Worm (Caenorhabditis elegans) whole organism, mixed stage, embryonic: ENCODE measurements around the gene glr-5.

Experiments
- bed-3 ChIP-seq: fragments of 200-800 bp; sonication (Bioruptor generic); optimal IDR thresholded peaks from 3 replicates; lab custom pipeline; 2018; ENCODE audit warnings: mild to moderate bottlenecking, missing genetic modification characterization, moderate library complexity, missing compliant biosample characterization
- blmp-1 ChIP-seq: fragments of 150-350 bp; optimal IDR thresholded peaks from 2 replicates; lab custom pipeline; 2014; ENCODE audit warnings: missing biosample characterization, missing genetic modification characterization
- ceh-39 ChIP-seq: fragments of 150-350 bp; optimal IDR thresholded peaks from 2 replicates; lab custom pipeline; 2014; ENCODE audit warnings: missing biosample characterization, missing genetic modification characterization
- ceh-43 ChIP-seq: fragments of 200-800 bp; sonication (Bioruptor generic); optimal IDR thresholded peaks from 2 replicates; lab custom pipeline; 2018; ENCODE audit warnings: mild to moderate bottlenecking, missing genetic modification characterization, moderate library complexity, missing compliant biosample characterization
- ceh-83 ChIP-seq: fragments of 200-800 bp; sonication (Bioruptor generic); optimal IDR thresholded peaks from 2 replicates; lab custom pipeline; 2018; ENCODE audit warnings: mild to moderate bottlenecking, missing genetic modification characterization, missing compliant biosample characterization
- ces-1 ChIP-seq: fragments of 150-350 bp; optimal IDR thresholded peaks from 2 replicates; lab custom pipeline; 2014; ENCODE audit warnings: missing biosample characterization, missing genetic modification reagents, missing genetic modification characterization
- cnd-1 ChIP-seq: fragments of 200-800 bp; sonication (Bioruptor generic); optimal IDR thresholded peaks from 2 replicates; lab custom pipeline; 2018; ENCODE audit warnings: mild to moderate bottlenecking, missing genetic modification characterization, missing compliant biosample characterization
- drap-1 ChIP-seq: fragments of 200-800 bp; sonication (Bioruptor generic); optimal IDR thresholded peaks from 3 replicates; lab custom pipeline; 2018; ENCODE audit warnings: mild to moderate bottlenecking, missing genetic modification characterization, missing compliant biosample characterization
- elt-1 ChIP-seq: sonication (generic microtip); optimal IDR thresholded peaks from 2 replicates; lab custom pipeline; 2017; ENCODE audit warnings: missing genetic modification characterization, mild to moderate bottlenecking, missing compliant biosample characterization, antibody characterized with exemption, moderate library complexity, borderline replicate concordance; ENCODE audit not compliant: insufficient read depth
- elt-3 ChIP-seq: fragments of 150-350 bp; optimal IDR thresholded peaks from 2 replicates; lab custom pipeline; 2014; ENCODE audit warnings: missing biosample characterization, missing genetic modification characterization
- flh-1 ChIP-seq: fragments of 200-800 bp; sonication (Bioruptor generic); optimal IDR thresholded peaks from 2 replicates; lab custom pipeline; 2018; ENCODE audit warnings: mild to moderate bottlenecking, missing genetic modification characterization, moderate library complexity, missing compliant biosample characterization
- ham-2 ChIP-seq: fragments of 200-800 bp; sonication (Bioruptor generic); optimal IDR thresholded peaks from 2 replicates; lab custom pipeline; 2018; ENCODE audit warnings: mild to moderate bottlenecking, missing genetic modification characterization, missing compliant biosample characterization
- hlh-1 ChIP-seq: fragments of 150-350 bp; optimal IDR thresholded peaks from 2 replicates; lab custom pipeline; 2014; ENCODE audit warnings: missing biosample characterization, missing genetic modification reagents, missing genetic modification characterization
- lin-13 ChIP-seq: fragments of 150-350 bp; optimal IDR thresholded peaks from 2 replicates; lab custom pipeline; 2014; ENCODE audit warnings: missing biosample characterization, missing genetic modification characterization
- lin-32 ChIP-seq: fragments of 200-800 bp; sonication (Bioruptor generic); optimal IDR thresholded peaks from 2 replicates; lab custom pipeline; 2018; ENCODE audit warnings: mild to moderate bottlenecking, missing genetic modification characterization, missing compliant biosample characterization
- lsy-2 ChIP-seq: fragments of 150-350 bp; optimal IDR thresholded peaks from 2 replicates; lab custom pipeline; 2014; ENCODE audit warnings: missing biosample characterization, missing genetic modification characterization
- mab-5 ChIP-seq: fragments of 150-350 bp; optimal IDR thresholded peaks from 2 replicates; lab custom pipeline; 2014; ENCODE audit warnings: missing biosample characterization, missing genetic modification characterization
- mep-1 ChIP-seq: fragments of 150-350 bp; optimal IDR thresholded peaks from 2 replicates; lab custom pipeline; 2017; ENCODE audit warnings: missing biosample characterization, missing genetic modification reagents, missing genetic modification characterization, inconsistent platforms
- nhr-12 ChIP-seq: fragments of 150-350 bp; optimal IDR thresholded peaks from 2 replicates; lab custom pipeline; 2014; ENCODE audit warnings: missing biosample characterization, missing genetic modification characterization
- nhr-2 ChIP-seq: fragments of 150-350 bp; optimal IDR thresholded peaks from 2 replicates; lab custom pipeline; 2014; ENCODE audit warnings: missing biosample characterization, missing genetic modification characterization
- nhr-237 ChIP-seq: fragments of 150-350 bp; optimal IDR thresholded peaks from 2 replicates; lab custom pipeline; 2014; ENCODE audit warnings: missing biosample characterization, missing genetic modification characterization
- nhr-28 ChIP-seq: fragments of 150-350 bp; optimal IDR thresholded peaks from 2 replicates; lab custom pipeline; 2014; ENCODE audit warnings: missing biosample characterization, missing genetic modification characterization
- nhr-76 ChIP-seq: sonication (generic microtip); optimal IDR thresholded peaks from 2 replicates; lab custom pipeline; 2017; ENCODE audit warnings: missing biosample characterization, missing genetic modification characterization
- sem-2 ChIP-seq: fragments of 200-800 bp; sonication (Bioruptor generic); optimal IDR thresholded peaks from 2 replicates; lab custom pipeline; 2018; ENCODE audit warnings: mild to moderate bottlenecking, missing genetic modification characterization, missing compliant biosample characterization
- snpc-4 ChIP-seq: fragments of 150-350 bp; optimal IDR thresholded peaks from 2 replicates; lab custom pipeline; 2014; ENCODE audit warnings: missing biosample characterization, missing genetic modification characterization
- tbx-8 ChIP-seq: fragments of 200-800 bp; sonication (Bioruptor generic); optimal IDR thresholded peaks from 2 replicates; lab custom pipeline; 2018; ENCODE audit warnings: mild to moderate bottlenecking, missing genetic modification characterization, moderate library complexity, missing compliant biosample characterization
- unc-120 ChIP-seq: sonication (generic microtip); optimal IDR thresholded peaks from 2 replicates; lab custom pipeline; 2017; ENCODE audit warnings: missing genetic modification characterization, missing compliant biosample characterization; ENCODE audit not compliant: poor library complexity, severe bottlenecking
- unc-39 ChIP-seq: fragments of 150-350 bp; optimal IDR thresholded peaks from 2 replicates; lab custom pipeline; 2014; ENCODE audit warnings: missing biosample characterization, missing genetic modification characterization
- unc-62 ChIP-seq: fragments of 150-350 bp; optimal IDR thresholded peaks from 2 replicates; lab custom pipeline; 2014; ENCODE audit warnings: missing biosample characterization, missing genetic modification reagents, missing genetic modification characterization
- zip-8 ChIP-seq: fragments of 150-350 bp; optimal IDR thresholded peaks from 2 replicates; lab custom pipeline; 2014; ENCODE audit warnings: missing biosample characterization, missing genetic modification characterization
- ztf-11 ChIP-seq: fragments of 150-350 bp; optimal IDR thresholded peaks from 2 replicates; lab custom pipeline; 2014; ENCODE audit warnings: missing biosample characterization, missing genetic modification characterization

glr-5 gene

DNA sequence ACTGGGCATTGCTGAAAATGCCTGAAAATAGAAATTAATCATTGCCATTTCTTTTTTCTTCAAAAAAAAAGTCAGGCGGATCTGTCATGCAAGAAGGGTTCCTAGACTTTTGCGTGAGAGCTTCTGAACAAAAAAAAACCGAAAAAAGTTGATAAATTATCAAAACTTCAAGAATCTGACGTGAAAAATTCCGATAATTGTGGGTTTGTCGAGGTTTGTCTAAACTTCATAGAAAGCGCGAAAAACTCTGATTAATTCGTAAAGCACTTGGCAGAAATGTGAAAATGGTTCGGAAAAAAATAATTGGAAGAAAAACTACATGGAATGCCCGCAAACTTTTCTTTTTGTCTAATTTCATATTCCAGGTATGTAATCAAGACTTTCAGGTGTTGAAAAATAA, 42.8 kb upstream of the glr-5 start, which contains the start of gene ZC190.5:
TSS of gene ZC190.5 (minus strand) at position 101 of the 400 bp plus-strand sequence.
- no peak for TF ChIP-seq unc-120 (tag; lab: Kevin White, UChicago)
- TF ChIP-seq mep-1 (tag; lab: Kevin White, UChicago): no peak
- TF ChIP-seq elt-1: no peak
- TF ChIP-seq, all 35 proteins: peak for 0

DNA sequence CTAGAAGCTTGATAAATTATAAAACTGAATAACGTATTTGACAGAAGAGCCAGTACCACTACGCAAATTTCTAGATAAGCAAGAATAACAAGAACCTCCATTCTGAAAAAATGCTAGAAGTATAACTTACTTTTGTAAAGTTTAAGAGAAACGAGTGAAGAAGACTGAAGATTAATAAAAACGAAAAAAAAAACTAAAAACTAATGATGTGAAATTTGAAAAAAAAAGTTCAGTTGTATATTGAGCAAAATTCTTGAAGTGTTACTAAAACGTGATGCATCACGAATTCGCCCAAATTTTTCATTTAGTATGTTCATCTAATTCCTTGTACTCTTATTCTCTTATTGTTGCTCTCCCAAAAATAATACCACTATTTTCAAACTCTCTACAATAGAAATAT, 39.1 kb upstream of the glr-5 start, which contains the start of gene ZC190.6:
TSS of gene ZC190.6 (minus strand) at position 101 of the 400 bp plus-strand sequence.
- TF ChIP-seq lsy-2 (tag; lab: Kevin White, UChicago) (no peak), tbx-8 (GFP tag; lab: Kevin White, UChicago) (no peak), flh-1 (no peak), lin-32 (no peak), cnd-1 (tag; lab: Kevin White, UChicago) (no peak), unc-62 (GFP tag; lab: Kevin White, UChicago) (no peak)
- TF ChIP-seq, all 35 proteins: peak for 0

DNA sequence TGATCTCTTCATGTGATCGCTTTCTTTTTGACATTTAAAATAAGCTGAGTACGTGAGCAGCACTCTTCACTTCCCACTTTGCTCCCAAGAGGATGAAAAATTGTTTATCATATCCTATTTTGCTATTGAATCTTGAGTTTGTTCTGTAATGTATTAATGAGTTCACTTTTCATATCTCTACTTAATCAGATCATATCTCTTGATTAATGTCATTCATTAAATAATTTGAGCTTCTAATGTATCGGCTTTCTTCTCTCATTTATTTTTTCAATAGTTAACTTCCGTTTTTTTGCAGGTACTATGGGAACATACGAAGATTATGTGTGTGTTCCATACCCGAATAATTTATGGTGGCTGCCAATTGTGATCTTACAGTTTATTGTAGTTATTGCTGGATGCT, 35.2 kb upstream of the glr-5 start, which contains the start of gene ZC190.2:
TSS of gene ZC190.2 (plus strand) at position 301 of the 400 bp plus-strand sequence.
- TF ChIP-seq mep-1 (tag; lab: Kevin White, UChicago): no peak
- TF ChIP-seq bed-3 (GFP tag; lab: Kevin White, UChicago): no peak
- no peak for TF ChIP-seq lin-13 (tag; lab: Kevin White, UChicago)
- TF ChIP-seq zip-8 (tag; lab: Kevin White, UChicago): no peak
- TF ChIP-seq elt-1: no peak
- no peak for TF ChIP-seq nhr-2 (tag; lab: Kevin White, UChicago)
- no peak for TF ChIP-seq blmp-1
- no peak for TF ChIP-seq mab-5 (tag; lab: Kevin White, UChicago)
- TF ChIP-seq unc-39 (tag; lab: Kevin White, UChicago): no peak
- TF ChIP-seq ces-1 (GFP tag; lab: Kevin White, UChicago): no peak
- TF ChIP-seq elt-3 (tag; lab: Kevin White, UChicago): no peak
- TF ChIP-seq flh-1: no peak
- TF ChIP-seq ceh-83: no peak
- TF ChIP-seq snpc-4 (tag; lab: Kevin White, UChicago): no peak
- no peak for TF ChIP-seq lsy-2 (tag; lab: Kevin White, UChicago)
- TF ChIP-seq ceh-39 (tag; lab: Kevin White, UChicago): no peak
- TF ChIP-seq ztf-11: no peak

DNA sequence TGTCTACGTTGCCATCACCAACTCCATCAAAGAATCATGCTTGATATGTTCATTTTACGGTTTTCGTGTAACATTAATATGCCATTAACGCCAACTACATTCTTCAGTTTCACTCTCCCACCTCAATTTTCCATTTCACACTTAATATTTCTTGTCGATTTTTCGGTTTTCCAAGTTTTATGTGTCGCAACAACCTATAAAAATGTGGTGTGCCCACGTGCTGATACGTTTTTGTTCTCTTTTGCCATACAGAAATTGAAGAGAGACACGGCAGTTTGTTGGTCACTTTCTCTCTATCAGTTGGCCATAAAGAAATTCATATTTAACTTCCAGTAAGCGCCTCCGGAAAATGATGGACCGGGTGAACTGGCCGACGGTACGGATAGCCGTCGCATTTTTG, 33.6 kb upstream of the glr-5 start, which contains the start of gene cln-3.3:
TSS of gene cln-3.3 (plus strand) at position 334 of the 400 bp plus-strand sequence.
- TF ChIP-seq lin-32 (no peak), elt-1 (no peak), sem-2 (GFP tag; lab: Kevin White, UChicago) (no peak), nhr-76 (no peak)
- TF ChIP-seq, all 35 proteins: peak for 0

DNA sequence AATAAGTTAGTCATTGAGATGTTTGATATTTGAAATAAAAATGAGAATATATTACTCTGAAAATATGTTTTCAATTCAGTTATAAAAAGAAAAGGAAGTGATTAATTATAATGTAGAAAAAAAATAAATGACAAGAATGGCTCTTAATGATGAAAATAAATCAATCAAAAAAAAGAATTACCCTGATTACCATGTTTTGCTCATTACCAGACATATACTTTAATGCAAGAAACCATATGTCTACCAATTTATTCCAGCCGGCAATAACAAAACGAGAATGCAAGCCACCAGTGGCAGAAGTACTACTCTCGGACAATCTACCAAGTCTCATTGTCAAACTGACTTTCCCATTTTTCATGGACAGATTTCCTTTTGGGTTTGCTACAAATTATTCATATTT, 32.5 kb upstream of the glr-5 start:
- no peak for TF ChIP-seq lin-32
- TF ChIP-seq ceh-43 (GFP tag; lab: Kevin White, UChicago): no peak
- no peak for TF ChIP-seq hlh-1
- TF ChIP-seq, all 35 proteins: peak for 0

DNA sequence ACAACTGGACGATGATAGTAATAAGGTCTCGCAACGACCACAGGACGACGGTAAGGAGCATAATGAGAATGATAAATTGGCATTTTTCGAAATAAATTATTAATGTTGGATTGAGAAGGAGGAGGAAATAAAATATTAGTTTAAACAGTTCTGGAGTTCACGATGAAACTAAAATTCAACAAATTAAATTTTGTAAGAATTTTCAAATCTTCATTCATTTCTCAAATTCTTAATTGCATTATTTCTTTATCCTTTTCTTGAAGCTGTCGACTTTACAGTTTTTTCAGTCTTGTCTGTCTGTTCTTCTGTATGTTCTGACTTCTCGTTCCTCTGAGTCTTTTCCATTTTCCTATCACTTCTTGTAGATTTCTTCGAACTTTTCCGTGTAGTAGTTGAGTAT, 29.5 kb upstream of the glr-5 start, which contains the start of gene ZC190.7:
TSS of gene ZC190.7 (minus strand) at position 101 of the 400 bp plus-strand sequence.
- TF ChIP-seq lin-13 (tag; lab: Kevin White, UChicago) (no peak), ces-1 (GFP tag; lab: Kevin White, UChicago) (no peak), ham-2 (no peak), snpc-4 (tag; lab: Kevin White, UChicago) (no peak), mep-1 (tag; lab: Kevin White, UChicago) (no peak), lsy-2 (tag; lab: Kevin White, UChicago) (no peak), sem-2 (GFP tag; lab: Kevin White, UChicago) (no peak), nhr-28 (tag; lab: Kevin White, UChicago) (no peak), hlh-1 (no peak), bed-3 (GFP tag; lab: Kevin White, UChicago) (no peak), unc-120 (tag; lab: Kevin White, UChicago) (no peak)

DNA sequence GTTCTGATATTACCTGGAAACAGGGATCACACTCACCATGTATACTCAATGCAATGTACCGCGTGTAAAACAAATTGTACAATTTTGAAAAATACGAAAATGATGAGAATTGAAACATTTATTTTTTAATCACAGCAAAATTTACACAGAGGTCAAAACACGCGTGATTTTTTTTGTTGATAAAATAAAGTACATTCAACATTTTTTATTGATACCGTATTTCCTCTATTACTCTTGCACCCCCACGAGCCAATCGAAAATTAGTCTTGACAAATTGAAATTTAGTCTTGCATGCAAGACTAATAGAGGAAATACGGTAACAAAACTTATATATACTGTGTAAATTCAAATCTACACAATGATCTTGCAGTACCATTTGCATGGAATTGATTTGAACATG, 28.6 kb upstream of the glr-5 start, which contains the start of gene ZC190.8:
TSS of gene ZC190.8 (minus strand) at position 101 of the 400 bp plus-strand sequence.
- TF ChIP-seq unc-39 (tag; lab: Kevin White, UChicago): no peak
- TF ChIP-seq tbx-8 (GFP tag; lab: Kevin White, UChicago): no peak
- no peak for TF ChIP-seq nhr-237 (tag; lab: Kevin White, UChicago)
- no peak for TF ChIP-seq snpc-4 (tag; lab: Kevin White, UChicago)
- no peak for TF ChIP-seq mep-1 (tag; lab: Kevin White, UChicago)
- no peak for TF ChIP-seq drap-1
- no peak for TF ChIP-seq nhr-12 (tag; lab: Kevin White, UChicago)
- TF ChIP-seq unc-62 (GFP tag; lab: Kevin White, UChicago): no peak
- no peak for TF ChIP-seq ham-2
- no peak for TF ChIP-seq hlh-1
- no peak for TF ChIP-seq flh-1
